Worm (Caenorhabditis elegans) whole organism, L4 larva: ENCODE data around the gene C25H3.1.

Experiments
- F10B5.3 ChIP-seq: sonication (generic microtip); optimal IDR thresholded peaks from 2 replicates; lab custom pipeline; 2016; ENCODE audit warnings: mild to moderate bottlenecking, missing genetic modification characterization, missing compliant biosample characterization
- F26F4.8 ChIP-seq: fragments of 200-800 bp; sonication (Bioruptor generic); conservative IDR thresholded peaks from 2 replicates; pipeline ENCODE4 v1.3.6; 2022; ENCODE audit warnings: missing genetic modification characterization, missing compliant biosample characterization
- T20F7.1 ChIP-seq: fragments of 200-800 bp; sonication (Bioruptor generic); optimal IDR thresholded peaks from 2 replicates; lab custom pipeline; 2018; ENCODE audit warnings: mild to moderate bottlenecking, missing genetic modification characterization, missing compliant biosample characterization
- Y5F2A.4 ChIP-seq: fragments of 200-800 bp; sonication (Bioruptor generic); optimal IDR thresholded peaks from 2 replicates; lab custom pipeline; 2018; ENCODE audit warnings: mild to moderate bottlenecking, missing genetic modification characterization, missing compliant biosample characterization
- ZK337.2 ChIP-seq: fragments of 200-800 bp; sonication (Bioruptor generic); IDR thresholded peaks from 2 replicates; pipeline ENCODE4 v1.3.6; 2022; ENCODE audit warnings: missing genetic modification reagents, missing genetic modification characterization, missing compliant biosample characterization
- aha-1 ChIP-seq: fragments of 150-350 bp; peaks from one replicate; lab custom pipeline; 2014; ENCODE audit warnings: missing biosample characterization, missing genetic modification characterization
- ama-1 ChIP-seq: fragments of 150-350 bp; optimal IDR thresholded peaks from 2 replicates; lab custom pipeline; 2014; ENCODE audit warnings: inconsistent platforms, mixed read lengths
- arid-1 ChIP-seq: fragments of 200-800 bp; sonication (Bioruptor generic); conservative IDR thresholded peaks from 2 replicates; pipeline ENCODE4 v1.3.6; 2022; ENCODE audit warnings: missing genetic modification reagents, missing genetic modification characterization, missing compliant biosample characterization
- ceh-20 ChIP-seq: fragments of 200-800 bp; sonication (Bioruptor generic); IDR thresholded peaks from 2 replicates; pipeline ENCODE4 v1.3.6; 2022; ENCODE audit warnings: missing genetic modification reagents, missing genetic modification characterization, missing compliant biosample characterization
- ceh-28 ChIP-seq: fragments of 150-350 bp; optimal IDR thresholded peaks from 2 replicates; lab custom pipeline; 2014; ENCODE audit warnings: missing biosample characterization, missing genetic modification reagents, missing genetic modification characterization
- ceh-82 ChIP-seq: sonication (generic microtip); optimal IDR thresholded peaks from 2 replicates; lab custom pipeline; 2017; ENCODE audit warnings: missing biosample characterization, missing genetic modification characterization
- ces-1 ChIP-seq: fragments of 150-350 bp; sonication (generic microtip); optimal IDR thresholded peaks from 4 replicates; lab custom pipeline; 2014; ENCODE audit warnings: missing biosample characterization, missing genetic modification reagents, missing genetic modification characterization
- daf-16 ChIP-seq, 3 experiments: sonication (generic microtip); optimal IDR thresholded peaks; 2 replicates each; lab custom pipeline; 2016 to 2017; ENCODE audit warnings: missing genetic modification characterization in 3 of 3, missing genetic modification reagents in 3 of 3, mild to moderate bottlenecking in 2 of 3, missing compliant biosample characterization in 2 of 3, missing biosample characterization in 1 of 3, moderate library complexity in 1 of 3
- daf-8 ChIP-seq: fragments of 200-800 bp; sonication (Bioruptor generic); IDR thresholded peaks from 2 replicates; pipeline ENCODE4 v1.3.6; 2022; ENCODE audit warnings: missing genetic modification characterization, missing compliant biosample characterization
- dmd-6 ChIP-seq: fragments of 200-800 bp; sonication (Bioruptor generic); IDR thresholded peaks from 2 replicates; pipeline ENCODE4 v1.3.6; 2022; ENCODE audit warnings: missing genetic modification reagents, missing genetic modification characterization, missing compliant biosample characterization
- dve-1 ChIP-seq: sonication (generic microtip); optimal IDR thresholded peaks from 2 replicates; lab custom pipeline; 2017; ENCODE audit warnings: antibody characterized with exemption, mild to moderate bottlenecking, missing genetic modification characterization, missing compliant biosample characterization; ENCODE audit not compliant: insufficient read depth
- fos-1 ChIP-seq: fragments of 150-350 bp; optimal IDR thresholded peaks from 2 replicates; lab custom pipeline; 2014; ENCODE audit warnings: missing biosample characterization, missing genetic modification characterization
- lin-13 ChIP-seq: fragments of 150-350 bp; optimal IDR thresholded peaks from 2 replicates; lab custom pipeline; 2014; ENCODE audit warnings: missing biosample characterization, missing genetic modification reagents, missing genetic modification characterization
- lin-29 ChIP-seq: fragments of 200-800 bp; sonication (Bioruptor generic); IDR thresholded peaks from 2 replicates; pipeline ENCODE4 v1.3.6; 2022; ENCODE audit warnings: missing genetic modification reagents, missing genetic modification characterization, missing compliant biosample characterization
- lin-39 ChIP-seq: fragments of 150-350 bp; optimal IDR thresholded peaks from 2 replicates; lab custom pipeline; 2014; ENCODE audit warnings: missing biosample characterization, missing genetic modification reagents, missing genetic modification characterization
- lsy-2 ChIP-seq, 2 experiments: fragments of 150-350 bp in 1 of 2; sonication (generic microtip) in 1 of 2; optimal IDR thresholded peaks; 2 replicates each; lab custom pipeline; 2014 to 2017; ENCODE audit warnings: missing biosample characterization in 2 of 2, missing genetic modification characterization in 2 of 2
- mdl-1 ChIP-seq, 2 experiments: fragments of 150-350 bp in 1 of 2; sonication (generic microtip) in 1 of 2; optimal IDR thresholded peaks; 2 replicates each; lab custom pipeline; 2014 to 2017; ENCODE audit warnings: missing biosample characterization in 2 of 2, missing genetic modification characterization in 2 of 2
- mep-1 ChIP-seq: fragments of 150-350 bp; sonication (generic microtip); optimal IDR thresholded peaks from 3 replicates; lab custom pipeline; 2014; ENCODE audit warnings: missing biosample characterization, missing genetic modification characterization
- mes-2 ChIP-seq: sonication (generic microtip); optimal IDR thresholded peaks from 2 replicates; lab custom pipeline; 2016; ENCODE audit warnings: missing genotype, mild to moderate bottlenecking, missing genetic modification characterization, missing compliant biosample characterization; ENCODE audit not compliant: poor library complexity, severe bottlenecking
- nhr-102 ChIP-seq: sonication (generic microtip); optimal IDR thresholded peaks from 2 replicates; lab custom pipeline; 2016; ENCODE audit warnings: mild to moderate bottlenecking, missing genetic modification characterization, moderate library complexity, missing compliant biosample characterization
- nhr-111 ChIP-seq: fragments of 200-800 bp; sonication (Bioruptor generic); optimal IDR thresholded peaks from 2 replicates; lab custom pipeline; 2018; ENCODE audit warnings: mild to moderate bottlenecking, missing genetic modification characterization, missing compliant biosample characterization
- nhr-28 ChIP-seq: fragments of 150-350 bp; optimal IDR thresholded peaks from 2 replicates; lab custom pipeline; 2014; ENCODE audit warnings: missing biosample characterization, missing genetic modification characterization
- nhr-48 ChIP-seq: sonication (generic microtip); optimal IDR thresholded peaks from 2 replicates; lab custom pipeline; 2016; ENCODE audit warnings: mild to moderate bottlenecking, missing genetic modification characterization, missing compliant biosample characterization
- nhr-76 ChIP-seq: fragments of 150-350 bp; optimal IDR thresholded peaks from 2 replicates; lab custom pipeline; 2014; ENCODE audit warnings: missing biosample characterization, missing genetic modification characterization
- pha-4 ChIP-seq, 2 experiments: fragments of 150-350 bp in 1 of 2; fragments of 200-800 bp in 1 of 2; sonication (Bioruptor generic) in 1 of 2; IDR thresholded peaks in 1 of 2; optimal IDR thresholded peaks in 1 of 2; 2 replicates each; pipeline versions ENCODE4 v1.3.6 to Lab custom; 2014 to 2022; ENCODE audit warnings: missing genetic modification characterization in 2 of 2, missing genetic modification reagents in 2 of 2, missing biosample characterization in 1 of 2, missing compliant biosample characterization in 1 of 2
- php-3 ChIP-seq: fragments of 200-800 bp; sonication (Bioruptor generic); IDR thresholded peaks from 2 replicates; pipeline ENCODE4 v1.3.6; 2022; ENCODE audit warnings: missing genetic modification reagents, missing genetic modification characterization, missing compliant biosample characterization
- pqm-1 ChIP-seq: sonication (generic microtip); optimal IDR thresholded peaks from 2 replicates; lab custom pipeline; 2017; ENCODE audit warnings: missing biosample characterization, missing genetic modification characterization
- set-16 ChIP-seq: fragments of 200-800 bp; sonication (Bioruptor generic); IDR thresholded peaks from 2 replicates; pipeline ENCODE4 v1.3.6; 2022; ENCODE audit warnings: missing genetic modification reagents, missing genetic modification characterization, missing compliant biosample characterization
- skn-1 ChIP-seq: fragments of 150-350 bp; optimal IDR thresholded peaks from 2 replicates; lab custom pipeline; 2014; ENCODE audit warnings: missing biosample characterization, missing genetic modification characterization
- spr-1 ChIP-seq: sonication (generic microtip); optimal IDR thresholded peaks from 2 replicates; lab custom pipeline; 2016; ENCODE audit warnings: mild to moderate bottlenecking, missing genetic modification characterization, missing compliant biosample characterization
- unc-39 ChIP-seq: sonication (generic microtip); optimal IDR thresholded peaks from 2 replicates; lab custom pipeline; 2017; ENCODE audit warnings: missing biosample characterization, missing genetic modification characterization
- unc-62 ChIP-seq, 3 experiments: fragments of 150-350 bp in 1 of 3; sonication (generic microtip); optimal IDR thresholded peaks in 2 of 3; peaks in 1 of 3; 1 replicate in 1 of 3; 2 replicates in 2 of 3; lab custom pipeline; 2014 to 2017; ENCODE audit warnings: missing biosample characterization in 3 of 3, missing genetic modification characterization in 3 of 3, missing genetic modification reagents in 3 of 3, missing genotype in 1 of 3
- zfp-3 ChIP-seq: fragments of 200-800 bp; sonication (Bioruptor generic); conservative IDR thresholded peaks from 2 replicates; pipeline ENCODE4 v1.3.6; 2022; ENCODE audit warnings: missing genetic modification reagents, missing genetic modification characterization, missing compliant biosample characterization
- zip-2 ChIP-seq: fragments of 150-350 bp; optimal IDR thresholded peaks from 2 replicates; lab custom pipeline; 2014; ENCODE audit warnings: missing biosample characterization, missing genetic modification characterization
- ztf-11 ChIP-seq: fragments of 150-350 bp; optimal IDR thresholded peaks from 2 replicates; lab custom pipeline; 2014; ENCODE audit warnings: missing biosample characterization, missing genetic modification characterization

The C25H3.1 gene

DNA sequence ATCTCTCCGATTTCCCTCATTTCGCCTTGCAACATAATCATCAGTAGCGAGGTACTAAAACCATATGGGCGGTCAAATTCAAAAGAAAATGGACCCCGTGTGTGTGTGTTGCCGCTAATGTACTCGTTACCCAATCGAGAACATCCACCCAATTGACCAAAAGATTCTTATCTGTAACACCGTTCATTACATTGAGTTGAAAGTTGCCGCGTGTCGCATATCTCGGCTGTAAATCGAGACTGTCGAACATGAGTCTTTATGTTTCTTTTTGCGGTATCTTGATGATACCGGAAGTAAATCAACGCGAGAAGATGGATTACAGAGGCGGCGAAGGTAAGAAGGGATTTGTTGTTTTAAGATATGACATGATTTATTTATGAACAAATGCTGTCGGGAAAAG lies 36.9 kb downstream of the C25H3.1 start:
- TF ChIP-seq ama-1 (lab: Kevin White, UChicago): no peak
- TF ChIP-seq nhr-102: no peak
- TF ChIP-seq pha-4 (GFP tag; IDR thresholded peaks at IDR 0.05; lab: Robert Waterston, UW): no peak
- TF ChIP-seq pha-4 (tag; optimal IDR thresholded peaks at IDR 0.05; lab: Kevin White, UChicago): no peak
- TF ChIP-seq unc-62 (GFP tag; optimal IDR thresholded peaks at IDR 0.05 in 1 of 2; lab: Kevin White, UChicago): peak in 1 of 2 experiments; percentile 1
- TF ChIP-seq unc-62 (tag; optimal IDR thresholded peaks at IDR 0.05; lab: Kevin White, UChicago): no peak
- TF ChIP-seq, all 104 proteins: peak for 1

DNA sequence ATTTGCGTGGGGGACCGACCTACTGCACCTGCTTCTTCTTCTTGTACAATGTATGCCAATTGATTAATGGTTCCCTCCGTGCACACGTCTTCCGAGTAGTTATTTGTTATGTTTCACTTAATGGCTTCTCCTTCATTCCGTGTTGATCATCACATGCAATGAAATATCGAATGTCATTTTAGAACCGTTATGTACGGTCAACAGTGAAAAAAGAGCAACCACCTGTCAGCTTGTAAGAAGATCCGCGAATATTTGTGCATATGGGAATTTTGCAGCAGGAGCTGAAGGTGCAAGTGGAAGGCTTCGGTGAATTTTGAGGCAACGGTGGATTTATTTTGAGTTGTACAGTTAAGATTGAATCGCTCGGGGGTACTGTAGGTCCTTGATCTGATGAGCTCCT lies 37.7 kb downstream of the C25H3.1 start:
- TF ChIP-seq arid-1 (no peak), lin-13 (GFP tag; lab: Kevin White, UChicago) (no peak), F26F4.8 (GFP tag; lab: Robert Waterston, UW) (no peak), lin-39 (tag; lab: Kevin White, UChicago) (no peak), unc-62 (GFP tag; optimal IDR thresholded peaks at IDR 0.05 in 1 of 2; lab: Kevin White, UChicago) (peak in 1 of 2 experiments; percentile 97), unc-62 (tag; optimal IDR thresholded peaks at IDR 0.05; lab: Kevin White, UChicago) (no peak)

DNA sequence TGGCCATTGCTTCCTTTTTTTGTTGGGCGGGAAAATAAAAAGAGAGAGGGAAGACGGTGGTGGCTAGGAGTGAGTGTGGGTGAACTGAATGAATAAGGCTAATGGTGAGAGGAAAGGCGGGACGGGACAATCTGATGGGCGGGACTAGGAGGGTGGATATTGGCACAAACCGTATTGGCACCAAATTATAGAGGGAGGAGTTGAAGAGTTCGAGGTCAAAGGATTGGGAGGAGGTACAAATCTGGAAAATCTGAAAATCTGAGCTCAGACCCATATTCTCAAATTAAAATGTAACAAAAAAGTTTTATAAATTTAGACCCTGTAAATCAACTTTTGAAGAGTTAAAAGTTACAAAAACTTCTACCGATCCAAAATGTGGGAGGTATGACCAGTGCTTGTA lies 39.9 kb downstream of the C25H3.1 start, which contains the start of gene hlh-14:
Gene hlh-14, minus strand, starts transcription at position 101 of the 400 bp plus-strand sequence.
- TF ChIP-seq zip-2 (tag; lab: Kevin White, UChicago): no peak
- TF ChIP-seq zfp-3 (GFP tag; lab: Robert Waterston, UW): no peak
- TF ChIP-seq set-16 (GFP tag; lab: Robert Waterston, UW): no peak
- no peak for TF ChIP-seq daf-8 (GFP tag; lab: Robert Waterston, UW)
- TF ChIP-seq skn-1 (tag; lab: Kevin White, UChicago): no peak
- no peak for TF ChIP-seq ztf-11 (tag; lab: Kevin White, UChicago)
- TF ChIP-seq ceh-82: no peak
- TF ChIP-seq fos-1 (tag; lab: Kevin White, UChicago): no peak
- TF ChIP-seq daf-16 (GFP tag; optimal IDR thresholded peaks at IDR 0.05; lab: Kevin White, UChicago): no peak
- no peak for TF ChIP-seq daf-16 (tag; optimal IDR thresholded peaks at IDR 0.05; lab: Kevin White, UChicago)
- TF ChIP-seq nhr-111 (GFP tag; lab: Kevin White, UChicago): no peak
- TF ChIP-seq arid-1: no peak
- no peak for TF ChIP-seq ces-1 (GFP tag; lab: Kevin White, UChicago)
- no peak for TF ChIP-seq ceh-28 (tag; lab: Kevin White, UChicago)

ce11 chrII:5742767-5743166 lies 43.9 kb downstream of the C25H3.1 start:
- TF ChIP-seq F10B5.3 (no peak), pqm-1 (tag; lab: Kevin White, UChicago) (peak; percentile 71), dmd-6 (GFP tag; lab: Robert Waterston, UW) (0 out of 2 replicates have a peak, but pooled peaks have one; percentile 9)

ce11 chrII:5744342-5744741 lies 45.5 kb downstream of the C25H3.1 start:
- TF ChIP-seq spr-1: no peak
- no peak for TF ChIP-seq Y5F2A.4 (GFP tag; lab: Kevin White, UChicago)
- no peak for TF ChIP-seq nhr-28
- no peak for TF ChIP-seq ceh-20 (GFP tag; lab: Robert Waterston, UW)
- TF ChIP-seq unc-39 (tag; lab: Kevin White, UChicago): no peak
- no peak for TF ChIP-seq nhr-76 (tag; lab: Kevin White, UChicago)
- TF ChIP-seq lsy-2 (tag; optimal IDR thresholded peaks at IDR 0.05; lab: Kevin White, UChicago): no peak
- TF ChIP-seq mdl-1 (tag; optimal IDR thresholded peaks at IDR 0.05; lab: Kevin White, UChicago): no peak
- peak; percentile 59 for TF ChIP-seq dve-1 (tag; lab: Kevin White, UChicago)
- TF ChIP-seq ces-1 (GFP tag; lab: Kevin White, UChicago): no peak
- TF ChIP-seq nhr-48: no peak
- peak; percentile 52 for TF ChIP-seq pqm-1 (tag; lab: Kevin White, UChicago)
- TF ChIP-seq daf-8 (GFP tag; lab: Robert Waterston, UW): no peak
- peak; percentile 55 for TF ChIP-seq dmd-6 (GFP tag; lab: Robert Waterston, UW)
- TF ChIP-seq mep-1: no peak
- no peak for TF ChIP-seq php-3
- no peak for TF ChIP-seq lin-29 (GFP tag; lab: Robert Waterston, UW)
- TF ChIP-seq ZK337.2: no peak
- TF ChIP-seq mes-2 (tag; lab: Kevin White, UChicago): no peak
- no peak for TF ChIP-seq T20F7.1 (GFP tag; lab: Kevin White, UChicago)
- TF ChIP-seq aha-1: no peak
- TF ChIP-seq, all 104 proteins: peak for 3
